Fruit fly (Drosophila melanogaster) whole organism, pupa: ENCODE measurements around the gene Phlpp.
A peak's percentile ranks its signal among the peaks of the same experiment; 100 is the strongest.

Experiments used
- CG10348 ChIP-seq: fragments of 200-800 bp; sonication (Bioruptor generic); IDR thresholded peaks from 2 replicates; pipeline ENCODE4 v1.3.6; 2022; ENCODE audit warnings: missing biosample characterization, missing genetic modification characterization
- CG12605 ChIP-seq: fragments of 200-800 bp; sonication (Bioruptor generic); IDR thresholded peaks from 2 replicates; pipeline ENCODE4 v1.3.6; 2022; ENCODE audit warnings: missing biosample characterization, missing genetic modification characterization
- CG13204 ChIP-seq: fragments of 200-800 bp; sonication (Bioruptor generic); optimal IDR thresholded peaks from 2 replicates; lab custom pipeline; 2018; ENCODE audit warnings: missing biosample characterization, mild to moderate bottlenecking, missing genetic modification characterization, moderate library complexity
- CG14655 ChIP-seq: fragments of 200-800 bp; sonication (Bioruptor generic); optimal IDR thresholded peaks from 3 replicates; lab custom pipeline; 2017; ENCODE audit warnings: mild to moderate bottlenecking, missing biosample characterization, missing genetic modification reagents, missing genetic modification characterization
- CG15710 ChIP-seq: fragments of 200-800 bp; sonication (Bioruptor generic); optimal IDR thresholded peaks from 2 replicates; lab custom pipeline; 2018; ENCODE audit warnings: missing biosample characterization, mild to moderate bottlenecking, missing genetic modification characterization, moderate library complexity
- CG17806 ChIP-seq: fragments of 200-800 bp; sonication (Bioruptor generic); optimal IDR thresholded peaks from 2 replicates; lab custom pipeline; 2018; ENCODE audit warnings: missing biosample characterization, mild to moderate bottlenecking, missing genetic modification characterization, moderate library complexity
- CG32121 ChIP-seq: fragments of 200-800 bp; sonication (Bioruptor generic); IDR thresholded peaks from 2 replicates; pipeline ENCODE4 v1.3.6; 2022; ENCODE audit warnings: missing biosample characterization, missing genetic modification characterization
- CG34367 ChIP-seq: fragments of 200-800 bp; sonication (Bioruptor generic); optimal IDR thresholded peaks from 2 replicates; lab custom pipeline; 2018; ENCODE audit warnings: missing biosample characterization, mild to moderate bottlenecking, missing genetic modification characterization
- CG4496 ChIP-seq: fragments of 200-800 bp; sonication (Bioruptor generic); IDR thresholded peaks from 3 replicates; pipeline ENCODE4 v1.3.6; 2022; ENCODE audit warnings: missing biosample characterization, missing genetic modification characterization
- CG8159 ChIP-seq: fragments of 200-800 bp; sonication (Bioruptor generic); optimal IDR thresholded peaks from 3 replicates; lab custom pipeline; 2018; ENCODE audit warnings: missing biosample characterization, mild to moderate bottlenecking, missing genetic modification characterization, moderate library complexity
- CG8301 ChIP-seq: fragments of 200-800 bp; sonication (Bioruptor generic); optimal IDR thresholded peaks from 2 replicates; lab custom pipeline; 2018; ENCODE audit warnings: missing biosample characterization, mild to moderate bottlenecking, missing genetic modification characterization
- CG9948 ChIP-seq: fragments of 200-800 bp; sonication (Bioruptor generic); optimal IDR thresholded peaks from 2 replicates; lab custom pipeline; 2018; ENCODE audit warnings: missing biosample characterization, mild to moderate bottlenecking, missing genetic modification characterization, moderate library complexity
- D1 ChIP-seq: fragments of 200-800 bp; sonication (Bioruptor generic); optimal IDR thresholded peaks from 2 replicates; lab custom pipeline; 2018; ENCODE audit warnings: missing biosample characterization, mild to moderate bottlenecking, missing genetic modification characterization, moderate library complexity
- EcR ChIP-seq: fragments of 200-800 bp; sonication (Bioruptor generic); optimal IDR thresholded peaks from 3 replicates; lab custom pipeline; 2019; ENCODE audit warnings: missing biosample characterization, missing genetic modification characterization, mild to moderate bottlenecking, moderate library complexity, missing genetic modification reagents
- Ets98B ChIP-seq: fragments of 200-800 bp; sonication (Bioruptor generic); IDR thresholded peaks from 2 replicates; pipeline ENCODE4 v1.3.6; 2022; ENCODE audit warnings: missing biosample characterization, missing genetic modification characterization
- Pif1A ChIP-seq: fragments of 200-800 bp; sonication (Bioruptor generic); optimal IDR thresholded peaks from 3 replicates; lab custom pipeline; 2016; ENCODE audit warnings: missing biosample characterization, missing genetic modification characterization
- Pif1B ChIP-seq: fragments of 200-800 bp; sonication (Bioruptor generic); optimal IDR thresholded peaks from 3 replicates; lab custom pipeline; 2016; ENCODE audit warnings: missing biosample characterization, missing genetic modification characterization
- Snoo ChIP-seq: fragments of 200-800 bp; sonication (Bioruptor generic); optimal IDR thresholded peaks from 3 replicates; lab custom pipeline; 2017; ENCODE audit warnings: missing biosample characterization, mild to moderate bottlenecking, missing genetic modification characterization, inconsistent platforms
- fd96Ca ChIP-seq: fragments of 200-800 bp; sonication (Bioruptor generic); IDR thresholded peaks from 3 replicates; pipeline ENCODE4 v1.3.6; 2022; ENCODE audit warnings: missing biosample characterization, missing genetic modification characterization
- gl ChIP-seq: fragments of 200-800 bp; sonication (Bioruptor generic); optimal IDR thresholded peaks from 2 replicates; lab custom pipeline; 2018; ENCODE audit warnings: missing biosample characterization, mild to moderate bottlenecking, missing genetic modification characterization
- rn ChIP-seq: fragments of 200-800 bp; sonication (Bioruptor generic); IDR thresholded peaks from 2 replicates; pipeline ENCODE4 v1.3.6; 2022; ENCODE audit warnings: missing biosample characterization, missing genetic modification characterization

Gene Phlpp

dm6 chr2L:19012776-19013328 lies 46.1 kb upstream of the Phlpp start:
- TF ChIP-seq CG13204 (GFP tag; lab: Kevin White, UChicago) (peak; percentile 64), Pif1B (GFP tag; lab: Kevin White, UChicago) (no peak)

- peak; percentile 67 for TF ChIP-seq CG15710
- TF ChIP-seq gl = no peak
- TF ChIP-seq EcR (GFP tag; lab: Kevin White, UChicago) = no peak
- TF ChIP-seq CG4496 (GFP tag; lab: Robert Waterston, UW) = peak; percentile 40; the same call in 1 of the 3 replicates
- no peak for TF ChIP-seq D1 (tag; lab: Kevin White, UChicago)
- TF ChIP-seq Pif1B (GFP tag; lab: Kevin White, UChicago) = peak; percentile 4
- TF ChIP-seq Snoo (tag; lab: Kevin White, UChicago) = peak; percentile 24
- peak; percentile 57 for TF ChIP-seq CG17806 (tag; lab: Kevin White, UChicago)
- peak; percentile 55 for TF ChIP-seq CG9948 (tag; lab: Kevin White, UChicago)
- TF ChIP-seq CG14655 (GFP tag; lab: Kevin White, UChicago) = peak; percentile 58
- TF ChIP-seq CG8159 (tag; lab: Kevin White, UChicago) = peak; percentile 76
- no peak for TF ChIP-seq fd96Ca (GFP tag; lab: Robert Waterston, UW)
- TF ChIP-seq Pif1A = peak; percentile 10
- TF ChIP-seq CG32121 (GFP tag; lab: Robert Waterston, UW) = no peak
- peak; percentile 35 for TF ChIP-seq CG8301 (tag; lab: Kevin White, UChicago)
- no peak for TF ChIP-seq Ets98B (GFP tag; lab: Robert Waterston, UW)
- TF ChIP-seq rn (GFP tag; lab: Robert Waterston, UW) = no peak
- TF ChIP-seq CG12605 (GFP tag; lab: Robert Waterston, UW) = no peak
- TF ChIP-seq CG10348 (GFP tag; lab: Robert Waterston, UW) = no peak
- peak; percentile 39 for TF ChIP-seq CG34367 (tag; lab: Kevin White, UChicago)
- TF ChIP-seq CG13204 (GFP tag; lab: Kevin White, UChicago) = no peak
- TF ChIP-seq, all 21 proteins: peak for 11
Measured at dm6 chr2L:19014032-19014880, 44.7 kb upstream of the Phlpp start.

- TF ChIP-seq D1 (tag; lab: Kevin White, UChicago) (no peak), CG15710 (no peak), Snoo (tag; lab: Kevin White, UChicago) (no peak), CG9948 (tag; lab: Kevin White, UChicago) (no peak), CG17806 (tag; lab: Kevin White, UChicago) (no peak), Pif1B (GFP tag; lab: Kevin White, UChicago) (no peak), gl (no peak), CG14655 (GFP tag; lab: Kevin White, UChicago) (no peak), CG4496 (GFP tag; lab: Robert Waterston, UW) (no peak), CG12605 (GFP tag; lab: Robert Waterston, UW) (no peak), EcR (GFP tag; lab: Kevin White, UChicago) (no peak), CG8301 (tag; lab: Kevin White, UChicago) (no peak), Ets98B (GFP tag; lab: Robert Waterston, UW) (no peak)
Measured at dm6 chr2L:19014881-19015366, 44.0 kb upstream of the Phlpp start.

dm6 chr2L:19015628-19016027 lies 43.3 kb upstream of the Phlpp start:
- TF ChIP-seq D1 (tag; lab: Kevin White, UChicago) (no peak), CG13204 (GFP tag; lab: Kevin White, UChicago) (peak; percentile 50)

dm6 chr2L:19017060-19017459 lies 41.9 kb upstream of the Phlpp start:
- no peak for TF ChIP-seq Snoo (tag; lab: Kevin White, UChicago)
- TF ChIP-seq, all 21 proteins: peak for 0

dm6 chr2L:19018266-19018665 lies 40.7 kb upstream of the Phlpp start:
- no peak for TF ChIP-seq CG9948 (tag; lab: Kevin White, UChicago)
- TF ChIP-seq CG13204 (GFP tag; lab: Kevin White, UChicago) = peak; percentile 16

- peak; percentile 19 for TF ChIP-seq CG14655 (GFP tag; lab: Kevin White, UChicago)
- peak; percentile 50 for TF ChIP-seq CG8159 (tag; lab: Kevin White, UChicago)
- no peak for TF ChIP-seq CG17806 (tag; lab: Kevin White, UChicago)
- no peak for TF ChIP-seq Snoo (tag; lab: Kevin White, UChicago)
- TF ChIP-seq Pif1A = peak; percentile 3
- TF ChIP-seq fd96Ca (GFP tag; lab: Robert Waterston, UW) = no peak
- no peak for TF ChIP-seq CG4496 (GFP tag; lab: Robert Waterston, UW)
- no peak for TF ChIP-seq CG8301 (tag; lab: Kevin White, UChicago)
- TF ChIP-seq CG15710 = peak; percentile 38
Measured at dm6 chr2L:19019160-19019592, 39.8 kb upstream of the Phlpp start.
